Fruit fly (Drosophila melanogaster) whole organism, embryonic: ENCODE measurements around the gene Adgf-C.

Experiments
- ATbp ChIP-seq: fragments of 200-800 bp; sonication (Bioruptor generic); optimal IDR thresholded peaks from 2 replicates; lab custom pipeline; 2017; ENCODE audit warnings: missing biosample characterization, mild to moderate bottlenecking, missing genetic modification characterization, missing genetic modification reagents
- Ada2b ChIP-seq: fragments of 200-800 bp; sonication (Bioruptor generic); IDR thresholded peaks from 2 replicates; pipeline ENCODE4 v1.3.6; 2022; ENCODE audit warnings: missing biosample characterization, missing genetic modification characterization
- Bdp1 ChIP-seq: fragments of 200-800 bp; sonication (Bioruptor generic); optimal IDR thresholded peaks from 3 replicates; lab custom pipeline; 2016; ENCODE audit warnings: missing biosample characterization, missing genetic modification characterization
- CG10209 ChIP-seq: fragments of 200-800 bp; sonication (Bioruptor generic); optimal IDR thresholded peaks from 3 replicates; lab custom pipeline; 2017; ENCODE audit warnings: missing biosample characterization, mild to moderate bottlenecking, missing genetic modification characterization, missing genetic modification reagents
- CG10267 ChIP-seq: fragments of 200-800 bp; sonication (Bioruptor generic); optimal IDR thresholded peaks from 2 replicates; lab custom pipeline; 2018; ENCODE audit warnings: missing biosample characterization, mild to moderate bottlenecking, missing genetic modification characterization, moderate library complexity
- CG10274 ChIP-seq: fragments of 200-800 bp; sonication (Bioruptor generic); optimal IDR thresholded peaks from 3 replicates; lab custom pipeline; 2017; ENCODE audit warnings: missing biosample characterization, mild to moderate bottlenecking, missing genetic modification characterization
- CG10366 ChIP-seq: fragments of 200-800 bp; sonication (Bioruptor generic); IDR thresholded peaks from 2 replicates; pipeline ENCODE4 v1.3.6; 2022; ENCODE audit warnings: missing biosample characterization, missing genetic modification characterization
- CG10654 ChIP-seq: fragments of 200-800 bp; sonication (Bioruptor generic); optimal IDR thresholded peaks from 2 replicates; lab custom pipeline; 2016; ENCODE audit warnings: missing biosample characterization, missing genetic modification characterization
- CG12391 ChIP-seq: fragments of 200-800 bp; sonication (Bioruptor generic); optimal IDR thresholded peaks from 3 replicates; lab custom pipeline; 2018; ENCODE audit warnings: missing biosample characterization, mild to moderate bottlenecking, missing genetic modification characterization, moderate library complexity
- CG14441 ChIP-seq: fragments of 200-800 bp; sonication (Bioruptor generic); IDR thresholded peaks from 2 replicates; pipeline ENCODE4 v1.3.6; 2022; ENCODE audit warnings: missing biosample characterization, missing genetic modification characterization
- CG14965 ChIP-seq: fragments of 200-800 bp; sonication (Bioruptor generic); optimal IDR thresholded peaks from 2 replicates; lab custom pipeline; 2016; ENCODE audit warnings: missing biosample characterization, missing genetic modification characterization, borderline replicate concordance
- CG15269 ChIP-seq: fragments of 200-800 bp; sonication (Bioruptor generic); optimal IDR thresholded peaks from 2 replicates; lab custom pipeline; 2018; ENCODE audit warnings: missing biosample characterization, mild to moderate bottlenecking, missing genetic modification characterization, moderate library complexity
- CG18619 ChIP-seq: fragments of 200-800 bp; sonication (Bioruptor generic); optimal IDR thresholded peaks from 3 replicates; lab custom pipeline; 2017; ENCODE audit warnings: missing biosample characterization, mild to moderate bottlenecking, missing genetic modification characterization
- CG2120 ChIP-seq: fragments of 200-800 bp; sonication (Bioruptor generic); optimal IDR thresholded peaks from 3 replicates; lab custom pipeline; 2016; ENCODE audit warnings: missing biosample characterization, missing genetic modification characterization
- CG43689 ChIP-seq: fragments of 200-800 bp; sonication (Bioruptor generic); IDR thresholded peaks from 2 replicates; pipeline ENCODE4 v1.3.6; 2022; ENCODE audit warnings: missing biosample characterization, missing genetic modification characterization
- CG4404 ChIP-seq: fragments of 200-800 bp; sonication (Bioruptor generic); IDR thresholded peaks from 2 replicates; pipeline ENCODE4 v1.3.6; 2022; ENCODE audit warnings: missing biosample characterization, missing genetic modification characterization
- CG5953 ChIP-seq: fragments of 200-800 bp; sonication (Bioruptor generic); IDR thresholded peaks from 2 replicates; pipeline ENCODE4 v1.3.6; 2022; ENCODE audit warnings: missing biosample characterization, missing genetic modification characterization
- CG6175 ChIP-seq: fragments of 200-800 bp; sonication (Bioruptor generic); IDR thresholded peaks from 3 replicates; pipeline ENCODE4 v1.3.6; 2022; ENCODE audit warnings: missing biosample characterization, missing genetic modification characterization
- CG6272 ChIP-seq: fragments of 200-800 bp; sonication (Bioruptor generic); IDR thresholded peaks from 2 replicates; pipeline ENCODE4 v1.3.6; 2022; ENCODE audit warnings: missing biosample characterization, missing genetic modification characterization
- CG6689 ChIP-seq: fragments of 200-800 bp; sonication (Bioruptor generic); IDR thresholded peaks from 2 replicates; pipeline ENCODE4 v1.3.6; 2022; ENCODE audit warnings: missing biosample characterization, missing genetic modification characterization
- CG8924 ChIP-seq: fragments of 200-800 bp; optimal IDR thresholded peaks from 3 replicates; lab custom pipeline; 2019; ENCODE audit warnings: missing biosample characterization, mild to moderate bottlenecking, missing genetic modification characterization, moderate library complexity
- CG9727 ChIP-seq: fragments of 200-800 bp; sonication (Bioruptor generic); optimal IDR thresholded peaks from 3 replicates; lab custom pipeline; 2017; ENCODE audit warnings: missing biosample characterization, mild to moderate bottlenecking, missing genetic modification characterization
- CG9817 ChIP-seq: fragments of 200-800 bp; sonication (Bioruptor generic); optimal IDR thresholded peaks from 2 replicates; lab custom pipeline; 2018; ENCODE audit warnings: missing biosample characterization, mild to moderate bottlenecking, missing genetic modification characterization, moderate library complexity
- CoRest ChIP-seq: fragments of 200-800 bp; sonication (Bioruptor generic); optimal IDR thresholded peaks from 3 replicates; lab custom pipeline; 2018; ENCODE audit warnings: missing biosample characterization, mild to moderate bottlenecking, missing genetic modification characterization, moderate library complexity
- CrebB ChIP-seq: fragments of 200-800 bp; sonication (Bioruptor generic); optimal IDR thresholded peaks from 3 replicates; lab custom pipeline; 2018; ENCODE audit warnings: missing biosample characterization, mild to moderate bottlenecking, missing genetic modification characterization
- Hr78 ChIP-seq, 2 experiments: fragments of 200-800 bp in 1 of 2; fragments of >200 bp in 1 of 2; sonication (Bioruptor generic) in 1 of 2; optimal IDR thresholded peaks; 2 replicates each; lab custom pipeline; 2017 to 2019; ENCODE audit warnings: missing biosample characterization in 2 of 2, missing genetic modification characterization in 2 of 2, mild to moderate bottlenecking in 1 of 2, moderate library complexity in 1 of 2
- Ptx1 ChIP-seq: fragments of 200-800 bp; sonication (Bioruptor generic); IDR thresholded peaks from 2 replicates; pipeline ENCODE4 v1.3.6; 2022; ENCODE audit warnings: missing biosample characterization, missing genetic modification characterization
- abd-A ChIP-seq: fragments of 200-800 bp; sonication (Bioruptor generic); optimal IDR thresholded peaks from 3 replicates; lab custom pipeline; 2019; ENCODE audit warnings: missing biosample characterization, mild to moderate bottlenecking, missing genetic modification characterization, moderate library complexity
- al ChIP-seq: fragments of 200-800 bp; sonication (Bioruptor generic); IDR thresholded peaks from 2 replicates; pipeline ENCODE4 v1.3.6; 2022; ENCODE audit warnings: missing biosample characterization, missing genetic modification characterization
- ase ChIP-seq: fragments of 200-800 bp; sonication (Bioruptor generic); IDR thresholded peaks from 3 replicates; pipeline ENCODE4 v1.3.6; 2022; ENCODE audit warnings: missing biosample characterization, missing genetic modification characterization
- chm ChIP-seq: fragments of 200-800 bp; sonication (Bioruptor generic); IDR thresholded peaks from 2 replicates; pipeline ENCODE4 v1.3.6; 2022; ENCODE audit warnings: missing biosample characterization, missing genetic modification characterization
- ci ChIP-seq: fragments of 200-800 bp; sonication (Bioruptor generic); IDR thresholded peaks from 3 replicates; pipeline ENCODE4 v1.3.6; 2022; ENCODE audit warnings: missing biosample characterization, missing genetic modification characterization
- croc ChIP-seq: fragments of 200-800 bp; sonication (Bioruptor generic); conservative IDR thresholded peaks from 3 replicates; pipeline ENCODE4 v1.3.6; 2022; ENCODE audit warnings: missing biosample characterization, missing genetic modification characterization
- grn ChIP-seq: fragments of 200-800 bp; sonication (Bioruptor generic); optimal IDR thresholded peaks from 3 replicates; lab custom pipeline; 2017; ENCODE audit warnings: missing biosample characterization, missing genetic modification characterization
- her ChIP-seq: fragments of 200-800 bp; sonication (Bioruptor generic); optimal IDR thresholded peaks from 2 replicates; lab custom pipeline; 2016; ENCODE audit warnings: missing biosample characterization, missing genetic modification characterization
- knrl ChIP-seq: fragments of 200-800 bp; sonication (Bioruptor generic); IDR thresholded peaks from 3 replicates; pipeline ENCODE4 v1.3.6; 2022; ENCODE audit warnings: missing biosample characterization, missing genetic modification characterization; ENCODE audit not compliant: partially characterized antibody
- org-1 ChIP-seq: fragments of 200-800 bp; sonication (Bioruptor generic); optimal IDR thresholded peaks from 2 replicates; lab custom pipeline; 2017; ENCODE audit warnings: missing biosample characterization, missing genetic modification characterization
- pb ChIP-seq: fragments of 200-800 bp; sonication (Bioruptor generic); optimal IDR thresholded peaks from 3 replicates; lab custom pipeline; 2016; ENCODE audit warnings: missing biosample characterization, missing genetic modification characterization
- pita ChIP-seq: fragments of 200-800 bp; sonication (Bioruptor generic); optimal IDR thresholded peaks from 2 replicates; lab custom pipeline; 2017; ENCODE audit warnings: missing biosample characterization, mild to moderate bottlenecking, missing genetic modification characterization
- pzg ChIP-seq: fragments of 200-800 bp; sonication (Bioruptor generic); optimal IDR thresholded peaks from 3 replicates; lab custom pipeline; 2018; ENCODE audit warnings: missing biosample characterization, mild to moderate bottlenecking, missing genetic modification characterization, moderate library complexity
- ro ChIP-seq: fragments of 200-800 bp; sonication (Bioruptor generic); IDR thresholded peaks from 2 replicates; pipeline ENCODE4 v1.3.6; 2022; ENCODE audit warnings: missing biosample characterization, missing genetic modification characterization
- run ChIP-seq: fragments of 200-800 bp; sonication (Bioruptor generic); optimal IDR thresholded peaks from 3 replicates; lab custom pipeline; 2018; ENCODE audit warnings: missing biosample characterization, mild to moderate bottlenecking, missing genetic modification characterization
- scrt ChIP-seq: fragments of 200-800 bp; sonication (Bioruptor generic); optimal IDR thresholded peaks from 2 replicates; lab custom pipeline; 2018; ENCODE audit warnings: missing biosample characterization, mild to moderate bottlenecking, missing genetic modification characterization, moderate library complexity
- sens ChIP-seq: fragments of 200-800 bp; sonication (Bioruptor generic); peaks from one replicate; lab custom pipeline; 2016; ENCODE audit warnings: missing biosample characterization, missing genetic modification characterization
- slbo ChIP-seq: fragments of 200-800 bp; sonication (Bioruptor generic); IDR thresholded peaks from 2 replicates; pipeline ENCODE4 v1.3.6; 2022; ENCODE audit warnings: missing biosample characterization, missing genetic modification characterization
- sob ChIP-seq: fragments of 200-800 bp; sonication (Bioruptor generic); IDR thresholded peaks from 2 replicates; pipeline ENCODE4 v1.3.6; 2022; ENCODE audit warnings: missing biosample characterization, missing genetic modification characterization
- sr ChIP-seq: fragments of 200-800 bp; sonication (Bioruptor generic); IDR thresholded peaks from 3 replicates; pipeline ENCODE4 v1.3.6; 2022; ENCODE audit warnings: missing biosample characterization, missing genetic modification characterization
- tgo ChIP-seq: fragments of 200-800 bp; sonication (Bioruptor generic); IDR thresholded peaks from 3 replicates; pipeline ENCODE4 v1.3.6; 2022; ENCODE audit warnings: missing biosample characterization, missing genetic modification characterization
- toy ChIP-seq: fragments of 200-800 bp; sonication (Bioruptor generic); IDR thresholded peaks from 2 replicates; pipeline ENCODE4 v1.3.6; 2022; ENCODE audit warnings: missing biosample characterization, missing genetic modification characterization
- trem ChIP-seq: fragments of 200-800 bp; optimal IDR thresholded peaks from 3 replicates; lab custom pipeline; 2019; ENCODE audit warnings: missing biosample characterization, mild to moderate bottlenecking, missing genetic modification characterization, moderate library complexity
- unpg ChIP-seq: fragments of 200-800 bp; sonication (Bioruptor generic); optimal IDR thresholded peaks from 3 replicates; lab custom pipeline; 2018; ENCODE audit warnings: missing biosample characterization, mild to moderate bottlenecking, missing genetic modification characterization, moderate library complexity

Adgf-C gene

DNA sequence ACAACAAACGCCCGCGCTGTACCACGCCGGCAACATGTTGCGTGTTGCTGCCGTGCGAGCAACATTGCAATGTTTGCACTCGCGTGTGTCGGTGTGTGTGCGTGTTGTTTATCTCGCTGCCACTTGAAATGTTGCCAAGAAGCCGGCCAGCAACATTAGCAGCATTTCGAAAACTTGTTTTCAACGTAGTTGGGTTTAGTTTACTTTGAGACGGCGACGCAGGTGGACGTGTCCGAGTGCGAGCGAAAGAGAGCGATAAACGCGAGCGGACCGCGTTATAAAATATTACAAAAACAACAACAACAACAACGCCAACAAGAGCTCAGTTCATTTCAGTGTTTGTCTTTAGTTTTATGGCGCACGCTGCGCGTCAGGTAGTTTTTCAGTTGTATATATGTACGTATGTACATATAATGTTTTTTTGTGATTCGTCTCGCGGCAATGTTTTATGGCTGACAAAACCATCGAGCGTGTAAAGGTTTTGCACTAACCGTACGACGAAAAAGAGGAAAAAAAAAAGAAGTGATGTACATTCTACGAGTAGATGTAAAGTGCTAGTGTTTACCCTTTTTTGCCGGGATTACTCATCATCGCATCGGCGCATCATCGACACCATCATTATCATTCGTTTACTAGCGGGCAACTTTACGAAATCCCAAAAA is 8.6 kb downstream of the Adgf-C start, which contains the start of gene kmr (continued):
- TF ChIP-seq ase (GFP tag; lab: Robert Waterston, UW) (no peak), CG15269 (tag; lab: Kevin White, UChicago) (peak; percentile 45), knrl (GFP tag; lab: Robert Waterston, UW) (no peak; the same call in 2 of the 3 replicates), run (peak; percentile 24), CG5953 (GFP tag; lab: Robert Waterston, UW) (peak; percentile 53), ci (peak; percentile 77; the same call in 2 of the 3 replicates), CG6689 (GFP tag; lab: Robert Waterston, UW) (no peak), CG10274 (no peak), slbo (GFP tag; lab: Robert Waterston, UW) (no peak), grn (GFP tag; lab: Kevin White, UChicago) (peak; percentile 13), org-1 (peak; percentile 26), CG10209 (no peak), unpg (GFP tag; lab: Kevin White, UChicago) (peak; percentile 54), pita (GFP tag; lab: Kevin White, UChicago) (no peak), CG8924 (peak; percentile 67), CrebB (tag; lab: Kevin White, UChicago) (peak; percentile 62), CG18619 (GFP tag; lab: Kevin White, UChicago) (no peak), sens (GFP tag; lab: Kevin White, UChicago) (peak; percentile 68), Hr78 (GFP tag; optimal IDR thresholded peaks at IDR 0.05; lab: Kevin White, UChicago) (no peak), pb (GFP tag; lab: Kevin White, UChicago) (peak; percentile 6), pzg (GFP tag; lab: Kevin White, UChicago) (no peak), Ptx1 (GFP tag; lab: Robert Waterston, UW) (no peak), ro (GFP tag; lab: Robert Waterston, UW) (no peak), CG9727 (GFP tag; lab: Kevin White, UChicago) (peak; percentile 3), croc (GFP tag; lab: Robert Waterston, UW) (no peak), sr (GFP tag; lab: Robert Waterston, UW) (no peak; the same call in 2 of the 3 replicates), CG43689 (GFP tag; lab: Robert Waterston, UW) (no peak), Bdp1 (GFP tag; lab: Kevin White, UChicago) (no peak), trem (peak; percentile 21), CG14441 (GFP tag; lab: Robert Waterston, UW) (no peak; the same call in 1 of the 2 replicates), CG14965 (no peak), CG4404 (no peak), scrt (GFP tag; lab: Kevin White, UChicago) (peak; percentile 39), CG10654 (GFP tag; lab: Kevin White, UChicago) (no peak), CG6272 (GFP tag; lab: Robert Waterston, UW) (no peak), CG6175 (peak; percentile 34; the same call in 1 of the 3 replicates), CoRest (no peak), CG10267 (peak; percentile 32), Ada2b (GFP tag; lab: Robert Waterston, UW) (no peak), ATbp (GFP tag; lab: Kevin White, UChicago) (peak; percentile 66), CG10366 (GFP tag; lab: Robert Waterston, UW) (no peak), abd-A (peak; percentile 76), tgo (GFP tag; lab: Robert Waterston, UW) (no peak), CG2120 (GFP tag; lab: Kevin White, UChicago) (no peak), CG12391 (tag; lab: Kevin White, UChicago) (peak; percentile 15), sob (GFP tag; lab: Robert Waterston, UW) (peak; percentile 62; the same call in 1 of the 2 replicates), CG9817 (no peak), toy (GFP tag; lab: Robert Waterston, UW) (no peak), al (no peak), her (peak; percentile 57), chm (peak; percentile 78)
